Worm (Caenorhabditis elegans): ENCODE data around the gene col-177.

Gene col-177

DNA sequence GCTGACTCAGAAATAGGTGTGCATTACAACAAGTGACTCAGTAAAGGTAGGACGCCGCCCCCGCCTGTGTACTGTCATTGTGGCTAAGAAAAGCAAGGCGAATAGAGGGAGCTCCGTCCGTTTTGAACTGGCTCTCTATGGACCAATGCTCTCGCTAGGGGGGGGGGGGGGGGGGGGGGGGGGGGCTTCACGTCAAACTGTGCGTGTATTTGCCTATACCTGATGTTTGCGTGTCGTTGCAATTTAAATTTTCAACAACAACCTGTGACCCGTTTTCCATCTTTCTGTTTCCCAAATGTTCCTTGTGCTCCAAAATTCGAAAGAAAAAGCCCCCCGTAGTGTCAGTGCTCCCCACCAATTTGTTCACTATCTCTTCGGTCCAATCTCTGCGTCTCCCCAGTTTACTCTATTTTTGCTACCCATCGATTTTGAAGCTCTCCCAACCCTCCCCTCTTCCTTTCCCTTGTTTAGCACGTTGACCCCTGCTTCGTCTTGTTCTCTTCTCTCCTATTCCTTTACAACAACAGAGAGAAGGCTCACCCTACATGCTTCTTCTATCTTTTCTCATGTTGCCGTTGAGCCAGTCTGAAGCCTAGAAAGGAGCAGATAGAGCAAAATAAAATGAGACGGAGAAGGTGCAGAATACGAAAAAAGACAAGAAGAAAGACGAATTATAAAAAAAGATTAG lies 32.9 kb upstream of the col-177 start:
- TF ChIP-seq lin-40 (tag; optimal IDR thresholded peaks at IDR 0.05) (peak; percentile 18), K12H6.12 (tag; optimal IDR thresholded peaks at IDR 0.05) (peak; percentile 7), cebp-1 (GFP tag; IDR thresholded peaks at IDR 0.05) (no peak), cebp-1 (tag; optimal IDR thresholded peaks at IDR 0.05) (peak; percentile 27), dox-1 (GFP tag; IDR thresholded peaks at IDR 0.05) (0 out of 2 replicates have a peak, but pooled peaks have one; percentile 28), madf-3 (GFP tag; IDR thresholded peaks at IDR 0.05) (no peak), zfh-2 (GFP tag; conservative IDR thresholded peaks at IDR 0.05) (peak; percentile 88), hmg-20 (GFP tag; IDR thresholded peaks at IDR 0.05) (0 out of 2 replicates have a peak, but pooled peaks have one; percentile 29), lin-35 (GFP tag; optimal IDR thresholded peaks at IDR 0.05) (no peak), egrh-3 (GFP tag; IDR thresholded peaks at IDR 0.05) (peak; percentile 27; the same call in 1 of the 2 replicates), repo-1 (tag; optimal IDR thresholded peaks at IDR 0.05) (no peak), nhr-80 (tag; optimal IDR thresholded peaks at IDR 0.05) (peak; percentile 23)

DNA sequence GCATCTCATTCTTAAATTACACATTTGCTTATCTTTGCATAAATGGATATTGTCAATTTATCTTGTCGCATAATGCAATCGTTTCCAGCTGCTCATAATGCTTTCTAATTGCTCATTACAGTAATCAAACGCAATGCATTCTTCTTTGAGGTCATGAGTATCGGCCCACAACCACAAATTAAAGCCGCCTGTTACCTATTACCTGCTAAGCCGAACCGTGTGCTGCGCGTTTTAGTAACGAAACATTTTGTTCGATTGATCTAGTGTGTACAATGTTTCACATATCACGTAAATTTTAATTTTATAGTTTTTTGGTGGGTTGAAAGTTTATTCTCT lies 32.3 kb upstream of the col-177 start:
- no peak for TF ChIP-seq tbx-9 (tag; optimal IDR thresholded peaks at IDR 0.05; ENCODE audit: borderline replicate concordance)
- TF ChIP-seq attf-5 (GFP tag; optimal IDR thresholded peaks at IDR 0.05): no peak
- TF ChIP-seq bed-1 (GFP tag; IDR thresholded peaks at IDR 0.05): no peak
- TF ChIP-seq Y67H2A.10 (GFP tag; conservative IDR thresholded peaks at IDR 0.05): no peak
- TF ChIP-seq nhr-90 (tag; optimal IDR thresholded peaks at IDR 0.05): no peak
- TF ChIP-seq nhr-27 (tag; optimal IDR thresholded peaks at IDR 0.05): no peak
- no peak for TF ChIP-seq bed-2 (GFP tag; IDR thresholded peaks at IDR 0.05)
- no peak for TF ChIP-seq snpc-1.1 (tag; optimal IDR thresholded peaks at IDR 0.05; ENCODE audit: insufficient read depth)
- no peak for TF ChIP-seq attf-3 (GFP tag; conservative IDR thresholded peaks at IDR 0.05)
- TF ChIP-seq F57A8.1 (GFP tag; optimal IDR thresholded peaks at IDR 0.05): no peak
- TF ChIP-seq unc-130 (GFP tag; optimal IDR thresholded peaks at IDR 0.05): no peak

- no peak for TF ChIP-seq C06A6.2 (GFP tag; conservative IDR thresholded peaks at IDR 0.05)
- 0 out of 2 replicates have a peak, but pooled peaks have one; percentile 18 for TF ChIP-seq zfh-2 (GFP tag; conservative IDR thresholded peaks at IDR 0.05)
- TF ChIP-seq F37B4.10 (GFP tag; IDR thresholded peaks at IDR 0.05): 0 out of 2 replicates have a peak, but pooled peaks have one; percentile 47
These were observed 31.7 kb upstream of the col-177 start for ce11 chrX:11033128-11033951.

- TF ChIP-seq rcor-1 (GFP tag; IDR thresholded peaks at IDR 0.05) (no peak), Y95B8A.8 (GFP tag; IDR thresholded peaks at IDR 0.05) (no peak), aptf-2 (GFP tag; conservative IDR thresholded peaks at IDR 0.05) (no peak), zfh-2 (GFP tag; conservative IDR thresholded peaks at IDR 0.05) (no peak), pbrm-1 (GFP tag; IDR thresholded peaks at IDR 0.05) (no peak), dpff-1 (tag; optimal IDR thresholded peaks at IDR 0.05) (no peak), chd-7 (tag; optimal IDR thresholded peaks at IDR 0.05) (no peak), attf-5 (GFP tag; optimal IDR thresholded peaks at IDR 0.05) (no peak), akir-1 (GFP tag; optimal IDR thresholded peaks at IDR 0.05) (no peak), sdz-38 (tag; optimal IDR thresholded peaks at IDR 0.05) (no peak), ceh-27 (GFP tag; optimal IDR thresholded peaks at IDR 0.05) (no peak)
These were observed 30.8 kb upstream of the col-177 start for ce11 chrX:11032412-11032811.
